Worm (Caenorhabditis elegans): ENCODE results near the gene scb-1.

Gene scb-1

ce11 chrV:11113607-11114006, 5.9 kb downstream of the scb-1 start, which contains the start of gene math-33:
Gene math-33, plus strand, starts transcription at chrV:11113907.
- TF ChIP-seq hlh-12 (tag; optimal IDR thresholded peaks at IDR 0.05) (no peak), zim-3 (tag; optimal IDR thresholded peaks at IDR 0.05) (no peak), lin-26 (GFP tag; IDR thresholded peaks at IDR 0.05) (no peak), nhr-27 (tag; optimal IDR thresholded peaks at IDR 0.05) (no peak)

ce11 chrV:11113041-11113574, 6.4 kb downstream of the scb-1 start, which contains the start of gene erfa-3:
Gene erfa-3, minus strand, starts transcription at chrV:11113091.
- TF ChIP-seq atf-7 (tag; optimal IDR thresholded peaks at IDR 0.05) (no peak), akir-1 (GFP tag; optimal IDR thresholded peaks at IDR 0.05) (no peak), T07F8.4 (tag; optimal IDR thresholded peaks at IDR 0.05) (no peak), nhr-27 (tag; optimal IDR thresholded peaks at IDR 0.05) (no peak), ztf-26 (tag; optimal IDR thresholded peaks at IDR 0.05) (no peak), lin-35 (GFP tag; optimal IDR thresholded peaks at IDR 0.05) (peak in 1 of 3 experiments; percentile 69), nhr-179 (tag; optimal IDR thresholded peaks at IDR 0.05) (no peak), pha-4 (tag; optimal IDR thresholded peaks at IDR 0.05) (no peak), tlf-1 (GFP tag; optimal IDR thresholded peaks at IDR 0.05) (no peak), cebp-2 (GFP tag; IDR thresholded peaks at IDR 0.05) (no peak), ceh-40 (GFP tag; IDR thresholded peaks at IDR 0.05) (no peak), xnd-1 (tag; optimal IDR thresholded peaks at IDR 0.05) (no peak), nfyb-1 (GFP tag; IDR thresholded peaks at IDR 0.05) (no peak), unc-130 (GFP tag; optimal IDR thresholded peaks at IDR 0.05) (no peak), ztf-3 (GFP tag; optimal IDR thresholded peaks at IDR 0.05) (no peak), him-1 (tag; optimal IDR thresholded peaks at IDR 0.05) (peak; percentile 17), Y53G8AR.9 (GFP tag; conservative IDR thresholded peaks at IDR 0.05) (0 out of 2 replicates have a peak, but pooled peaks have one; percentile 27), let-526 (GFP tag; IDR thresholded peaks at IDR 0.05) (0 out of 2 replicates have a peak, but pooled peaks have one; percentile 52), dpl-1 (GFP tag; optimal IDR thresholded peaks at IDR 0.05) (peak; percentile 27), nfya-2 (GFP tag; IDR thresholded peaks at IDR 0.05) (no peak), Y56A3A.18 (GFP tag; IDR thresholded peaks at IDR 0.05) (no peak), gei-17 (GFP tag; optimal IDR thresholded peaks at IDR 0.05) (no peak), Y79H2A.3 (GFP tag; conservative IDR thresholded peaks at IDR 0.05) (0 out of 2 replicates have a peak, but pooled peaks have one; percentile 25), bed-1 (GFP tag; IDR thresholded peaks at IDR 0.05) (no peak), ztf-6 (GFP tag; IDR thresholded peaks at IDR 0.05) (no peak), snpc-4 (GFP tag; optimal IDR thresholded peaks at IDR 0.05) (peak; percentile 52), snpc-4 (tag; optimal IDR thresholded peaks at IDR 0.05) (peak; percentile 0 to 50 (median 34)), athp-1 (tag; optimal IDR thresholded peaks at IDR 0.05) (peak; percentile 2), Y67H2A.10 (GFP tag; conservative IDR thresholded peaks at IDR 0.05) (peak; percentile 49; the same call in 1 of the 2 replicates), ceh-58 (GFP tag; IDR thresholded peaks at IDR 0.05) (no peak), F57C9.4 (tag; optimal IDR thresholded peaks at IDR 0.05) (no peak), F10E7.11 (tag; optimal IDR thresholded peaks at IDR 0.05) (no peak), egrh-3 (GFP tag; IDR thresholded peaks at IDR 0.05) (no peak), nhr-80 (tag; optimal IDR thresholded peaks at IDR 0.05) (peak; percentile 63), B0261.1 (tag; optimal IDR thresholded peaks at IDR 0.05) (no peak), dpff-1 (tag; optimal IDR thresholded peaks at IDR 0.05) (no peak), madf-10 (tag; optimal IDR thresholded peaks at IDR 0.05) (peak; percentile 7), ztf-22 (GFP tag; optimal IDR thresholded peaks at IDR 0.05) (no peak), pbrm-1 (GFP tag; IDR thresholded peaks at IDR 0.05) (no peak), efl-1 (GFP tag; optimal IDR thresholded peaks at IDR 0.05) (peak; percentile 41), Y95B8A.8 (GFP tag; IDR thresholded peaks at IDR 0.05) (no peak), lin-54 (GFP tag; optimal IDR thresholded peaks at IDR 0.05) (peak; percentile 58), hlh-12 (tag; optimal IDR thresholded peaks at IDR 0.05) (no peak), ceh-27 (GFP tag; optimal IDR thresholded peaks at IDR 0.05) (no peak), F57A8.1 (GFP tag; optimal IDR thresholded peaks at IDR 0.05) (no peak), bed-2 (GFP tag; IDR thresholded peaks at IDR 0.05) (no peak)

All from whole organism, young adult.